Worm (Caenorhabditis elegans) whole organism, L4 larva: ENCODE measurements around the gene Y47D3A.1.

ENCODE experiments used
- D1046.2 ChIP-seq: fragments of 200-800 bp; sonication (Bioruptor generic); IDR thresholded peaks from 2 replicates; pipeline ENCODE4 v1.3.6; 2022; ENCODE audit warnings: missing genetic modification characterization, missing compliant biosample characterization
- T20F7.1 ChIP-seq: fragments of 200-800 bp; sonication (Bioruptor generic); optimal IDR thresholded peaks from 2 replicates; lab custom pipeline; 2018; ENCODE audit warnings: mild to moderate bottlenecking, missing genetic modification characterization, missing compliant biosample characterization
- Y105C5A.15 ChIP-seq: fragments of 200-800 bp; sonication (Bioruptor generic); IDR thresholded peaks from 2 replicates; pipeline ENCODE4 v1.3.6; 2022; ENCODE audit warnings: missing genetic modification characterization, missing compliant biosample characterization
- Y48G9A.11 ChIP-seq: fragments of 200-800 bp; sonication (Bioruptor generic); IDR thresholded peaks from 2 replicates; pipeline ENCODE4 v1.3.6; 2022; ENCODE audit warnings: missing genetic modification reagents, missing genetic modification characterization, missing compliant biosample characterization
- Y75B8A.6 ChIP-seq: fragments of 200-800 bp; sonication (Bioruptor generic); IDR thresholded peaks from 2 replicates; pipeline ENCODE4 v1.3.6; 2022; ENCODE audit warnings: missing genetic modification reagents, missing genetic modification characterization, missing compliant biosample characterization
- ZK337.2 ChIP-seq: fragments of 200-800 bp; sonication (Bioruptor generic); IDR thresholded peaks from 2 replicates; pipeline ENCODE4 v1.3.6; 2022; ENCODE audit warnings: missing genetic modification reagents, missing genetic modification characterization, missing compliant biosample characterization
- ceh-20 ChIP-seq: fragments of 200-800 bp; sonication (Bioruptor generic); IDR thresholded peaks from 2 replicates; pipeline ENCODE4 v1.3.6; 2022; ENCODE audit warnings: missing genetic modification reagents, missing genetic modification characterization, missing compliant biosample characterization
- ceh-28 ChIP-seq: fragments of 150-350 bp; optimal IDR thresholded peaks from 2 replicates; lab custom pipeline; 2014; ENCODE audit warnings: missing biosample characterization, missing genetic modification reagents, missing genetic modification characterization
- ceh-32 ChIP-seq: sonication (generic microtip); optimal IDR thresholded peaks from 2 replicates; lab custom pipeline; 2016; ENCODE audit warnings: mild to moderate bottlenecking, missing genetic modification characterization, missing compliant biosample characterization; ENCODE audit not compliant: poor library complexity
- ceh-44 ChIP-seq: fragments of 200-800 bp; sonication (Bioruptor generic); IDR thresholded peaks from 2 replicates; pipeline ENCODE4 v1.3.6; 2022; ENCODE audit warnings: missing genetic modification reagents, missing genetic modification characterization, missing compliant biosample characterization
- ceh-62 ChIP-seq: sonication (generic microtip); optimal IDR thresholded peaks from 2 replicates; lab custom pipeline; 2017; ENCODE audit warnings: missing biosample characterization, missing genetic modification characterization
- ceh-82 ChIP-seq: sonication (generic microtip); optimal IDR thresholded peaks from 2 replicates; lab custom pipeline; 2017; ENCODE audit warnings: missing biosample characterization, missing genetic modification characterization
- ctbp-1 ChIP-seq: fragments of 200-800 bp; sonication (Bioruptor generic); IDR thresholded peaks from 2 replicates; pipeline ENCODE4 v1.3.6; 2022; ENCODE audit warnings: missing genetic modification reagents, missing genetic modification characterization, missing compliant biosample characterization
- daf-16 ChIP-seq, 3 experiments: sonication (generic microtip); optimal IDR thresholded peaks; 2 replicates each; lab custom pipeline; 2016 to 2017; ENCODE audit warnings: missing genetic modification characterization in 3 of 3, missing genetic modification reagents in 3 of 3, mild to moderate bottlenecking in 2 of 3, missing compliant biosample characterization in 2 of 3, missing biosample characterization in 1 of 3, moderate library complexity in 1 of 3
- daf-8 ChIP-seq: fragments of 200-800 bp; sonication (Bioruptor generic); IDR thresholded peaks from 2 replicates; pipeline ENCODE4 v1.3.6; 2022; ENCODE audit warnings: missing genetic modification characterization, missing compliant biosample characterization
- dmd-6 ChIP-seq: fragments of 200-800 bp; sonication (Bioruptor generic); IDR thresholded peaks from 2 replicates; pipeline ENCODE4 v1.3.6; 2022; ENCODE audit warnings: missing genetic modification reagents, missing genetic modification characterization, missing compliant biosample characterization
- dmd-9 ChIP-seq: fragments of 200-800 bp; sonication (Bioruptor generic); IDR thresholded peaks from 2 replicates; pipeline ENCODE4 v1.3.6; 2022; ENCODE audit warnings: missing genetic modification reagents, missing genetic modification characterization, missing compliant biosample characterization
- fos-1 ChIP-seq: fragments of 150-350 bp; optimal IDR thresholded peaks from 2 replicates; lab custom pipeline; 2014; ENCODE audit warnings: missing biosample characterization, missing genetic modification characterization
- hif-1 ChIP-seq, 2 experiments: sonication (generic microtip); optimal IDR thresholded peaks; 2 replicates each; lab custom pipeline; 2016 to 2017; ENCODE audit warnings: missing compliant biosample characterization in 2 of 2, missing genetic modification characterization in 2 of 2, missing genetic modification reagents in 2 of 2, missing genotype in 2 of 2, mild to moderate bottlenecking in 1 of 2
- hlh-11 ChIP-seq: fragments of 200-800 bp; sonication (Bioruptor generic); optimal IDR thresholded peaks from 2 replicates; lab custom pipeline; 2018; ENCODE audit warnings: mild to moderate bottlenecking, missing genetic modification characterization, missing compliant biosample characterization
- lin-38 ChIP-seq: fragments of 200-800 bp; sonication (Bioruptor generic); IDR thresholded peaks from 2 replicates; pipeline ENCODE4 v1.3.6; 2022; ENCODE audit warnings: missing genetic modification reagents, missing genetic modification characterization, missing compliant biosample characterization
- madf-5 ChIP-seq, 2 experiments: fragments of 200-800 bp; sonication (Bioruptor generic); IDR thresholded peaks; 2 replicates each; pipeline ENCODE4 v1.3.6; 2022; ENCODE audit warnings: missing compliant biosample characterization in 2 of 2, missing genetic modification characterization in 2 of 2
- mdt-29 ChIP-seq: fragments of 200-800 bp; sonication (Bioruptor generic); IDR thresholded peaks from 2 replicates; pipeline ENCODE4 v1.3.6; 2022; ENCODE audit warnings: missing genetic modification reagents, missing genetic modification characterization, missing compliant biosample characterization
- mes-2 ChIP-seq: sonication (generic microtip); optimal IDR thresholded peaks from 2 replicates; lab custom pipeline; 2016; ENCODE audit warnings: missing genotype, mild to moderate bottlenecking, missing genetic modification characterization, missing compliant biosample characterization; ENCODE audit not compliant: poor library complexity, severe bottlenecking
- mxl-2 ChIP-seq: fragments of 200-800 bp; sonication (Bioruptor generic); conservative IDR thresholded peaks from 2 replicates; pipeline ENCODE4 v1.3.6; 2022; ENCODE audit warnings: missing genetic modification reagents, missing genetic modification characterization, missing compliant biosample characterization
- mxl-3 ChIP-seq: fragments of 200-800 bp; sonication (Bioruptor generic); optimal IDR thresholded peaks from 2 replicates; lab custom pipeline; 2018; ENCODE audit warnings: mild to moderate bottlenecking, missing genetic modification characterization, missing compliant biosample characterization
- nhr-111 ChIP-seq: fragments of 200-800 bp; sonication (Bioruptor generic); optimal IDR thresholded peaks from 2 replicates; lab custom pipeline; 2018; ENCODE audit warnings: mild to moderate bottlenecking, missing genetic modification characterization, missing compliant biosample characterization
- nhr-41 ChIP-seq: fragments of 200-800 bp; sonication (Bioruptor generic); IDR thresholded peaks from 2 replicates; pipeline ENCODE4 v1.3.6; 2022; ENCODE audit warnings: missing genetic modification reagents, missing genetic modification characterization, missing compliant biosample characterization
- pha-4 ChIP-seq, 2 experiments: fragments of 150-350 bp in 1 of 2; fragments of 200-800 bp in 1 of 2; sonication (Bioruptor generic) in 1 of 2; IDR thresholded peaks in 1 of 2; optimal IDR thresholded peaks in 1 of 2; 2 replicates each; pipeline versions ENCODE4 v1.3.6 to Lab custom; 2014 to 2022; ENCODE audit warnings: missing genetic modification characterization in 2 of 2, missing genetic modification reagents in 2 of 2, missing biosample characterization in 1 of 2, missing compliant biosample characterization in 1 of 2
- php-3 ChIP-seq: fragments of 200-800 bp; sonication (Bioruptor generic); IDR thresholded peaks from 2 replicates; pipeline ENCODE4 v1.3.6; 2022; ENCODE audit warnings: missing genetic modification reagents, missing genetic modification characterization, missing compliant biosample characterization
- pqm-1 ChIP-seq: sonication (generic microtip); optimal IDR thresholded peaks from 2 replicates; lab custom pipeline; 2017; ENCODE audit warnings: missing biosample characterization, missing genetic modification characterization
- saeg-2 ChIP-seq: fragments of 200-800 bp; sonication (Bioruptor generic); IDR thresholded peaks from 2 replicates; pipeline ENCODE4 v1.3.6; 2022; ENCODE audit warnings: missing genetic modification reagents, missing genetic modification characterization, missing compliant biosample characterization
- sdz-12 ChIP-seq: fragments of 200-800 bp; sonication (Bioruptor generic); optimal IDR thresholded peaks from 2 replicates; lab custom pipeline; 2018; ENCODE audit warnings: mild to moderate bottlenecking, missing genetic modification characterization, missing compliant biosample characterization
- skn-1 ChIP-seq: fragments of 150-350 bp; optimal IDR thresholded peaks from 2 replicates; lab custom pipeline; 2014; ENCODE audit warnings: missing biosample characterization, missing genetic modification characterization
- snpc-1.2 ChIP-seq: fragments of 200-800 bp; sonication (Bioruptor generic); IDR thresholded peaks from 2 replicates; pipeline ENCODE4 v1.3.6; 2022; ENCODE audit warnings: missing genetic modification reagents, missing genetic modification characterization, missing compliant biosample characterization
- tra-1 ChIP-seq: fragments of 200-800 bp; sonication (Bioruptor generic); IDR thresholded peaks from 2 replicates; pipeline ENCODE4 v1.3.6; 2022; ENCODE audit warnings: missing genetic modification reagents, missing genetic modification characterization, missing compliant biosample characterization
- unc-130 ChIP-seq: sonication (generic microtip); optimal IDR thresholded peaks from 2 replicates; lab custom pipeline; 2016; ENCODE audit warnings: missing genetic modification reagents, missing genetic modification characterization, missing compliant biosample characterization
- vab-7 ChIP-seq: fragments of 200-800 bp; sonication (Bioruptor generic); IDR thresholded peaks from 2 replicates; pipeline ENCODE4 v1.3.6; 2022; ENCODE audit warnings: missing genetic modification reagents, missing genetic modification characterization, missing compliant biosample characterization
- zag-1 ChIP-seq: fragments of 150-350 bp; optimal IDR thresholded peaks from 2 replicates; lab custom pipeline; 2014; ENCODE audit warnings: missing biosample characterization, missing genetic modification characterization
- ztf-7 ChIP-seq: fragments of 150-350 bp; optimal IDR thresholded peaks from 2 replicates; lab custom pipeline; 2014; ENCODE audit warnings: missing biosample characterization, missing genetic modification characterization

The Y47D3A.1 gene

DNA sequence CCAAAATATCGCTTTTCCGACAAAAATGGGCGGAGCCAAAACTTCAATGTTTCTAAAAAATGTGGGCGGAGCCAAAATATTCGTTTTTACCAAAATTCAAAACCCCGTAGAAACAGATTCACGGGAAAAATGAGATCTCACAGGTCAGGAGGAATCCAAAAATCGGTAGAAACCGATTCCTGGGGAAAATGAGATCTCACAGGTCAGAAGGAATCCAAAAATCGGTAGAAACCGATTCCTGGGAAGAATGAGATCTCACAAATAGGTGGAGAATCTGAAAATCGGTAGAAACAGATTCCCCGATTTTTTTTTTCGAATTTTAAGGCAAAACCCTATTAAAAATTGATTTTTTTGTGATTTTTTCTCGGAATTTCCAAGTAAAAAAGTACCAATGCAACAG lies 48.2 kb downstream of the Y47D3A.1 start:
- peak in 1 of 2 experiments; percentile 56 for TF ChIP-seq hif-1 (tag; optimal IDR thresholded peaks at IDR 0.05; lab: Kevin White, UChicago)
- TF ChIP-seq vab-7 (GFP tag; lab: Robert Waterston, UW): 0 out of 2 replicates have a peak, but pooled peaks have one; percentile 16
- TF ChIP-seq dmd-9 (GFP tag; lab: Robert Waterston, UW): 0 out of 2 replicates have a peak, but pooled peaks have one; percentile 41
- peak; percentile 91 for TF ChIP-seq mes-2 (tag; lab: Kevin White, UChicago)
- TF ChIP-seq unc-130 (GFP tag; lab: Kevin White, UChicago): peak; percentile 82
- no peak; the same call in 1 of the 2 replicates for TF ChIP-seq ceh-44 (GFP tag; lab: Robert Waterston, UW)

DNA sequence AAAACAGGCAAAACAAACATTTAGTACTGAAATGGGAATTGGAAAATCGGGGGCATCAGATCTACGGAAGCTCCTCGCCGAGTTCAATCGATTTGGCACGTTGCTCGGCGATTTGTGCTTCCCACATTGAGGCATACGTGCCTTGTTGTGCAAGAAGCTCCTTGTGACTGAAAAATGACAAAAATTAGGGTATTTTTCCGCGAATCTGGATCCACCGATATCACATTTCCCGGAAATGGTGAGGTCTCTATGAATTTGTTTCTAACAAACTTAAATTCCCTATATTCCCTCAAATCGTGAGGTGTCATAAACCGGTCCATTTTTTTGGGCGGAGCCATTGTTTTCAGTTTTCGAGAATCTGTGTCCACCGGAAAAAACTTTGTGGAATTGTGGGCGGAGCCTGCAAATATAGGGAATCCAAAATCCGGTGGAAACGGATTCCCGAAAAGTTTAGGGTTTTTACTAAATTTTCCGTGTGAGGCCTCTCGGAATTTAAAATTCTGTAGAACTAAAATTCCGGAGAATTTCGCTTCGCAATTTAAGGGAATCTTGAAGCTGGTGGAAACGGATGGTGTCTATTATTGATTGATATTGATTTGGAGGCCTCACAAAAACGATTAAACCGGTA lies 49.9 kb downstream of the Y47D3A.1 start:
- 0 out of 2 replicates have a peak, but pooled peaks have one; percentile 51 for TF ChIP-seq tra-1 (GFP tag; lab: Robert Waterston, UW)
- peak in 1 of 2 experiments; percentile 83 for TF ChIP-seq hif-1 (tag; optimal IDR thresholded peaks at IDR 0.05; lab: Kevin White, UChicago)
- peak; percentile 40; the same call in 1 of the 2 replicates for TF ChIP-seq lin-38 (GFP tag; lab: Robert Waterston, UW)
- 0 out of 2 replicates have a peak, but pooled peaks have one; percentile 38 for TF ChIP-seq ceh-20 (GFP tag; lab: Robert Waterston, UW)
- TF ChIP-seq skn-1 (tag; lab: Kevin White, UChicago): no peak
- TF ChIP-seq hlh-11 (tag; lab: Kevin White, UChicago): peak; percentile 7
- TF ChIP-seq dmd-6 (GFP tag; lab: Robert Waterston, UW): peak; percentile 57
- no peak for TF ChIP-seq daf-16 (GFP tag; optimal IDR thresholded peaks at IDR 0.05; lab: Kevin White, UChicago)
- no peak for TF ChIP-seq daf-16 (tag; optimal IDR thresholded peaks at IDR 0.05; lab: Kevin White, UChicago)
- TF ChIP-seq Y48G9A.11: peak; percentile 47; the same call in 1 of the 2 replicates
- TF ChIP-seq php-3 (GFP tag; lab: Robert Waterston, UW): peak; percentile 19; the same call in 1 of the 2 replicates
- TF ChIP-seq mxl-3 (GFP tag; lab: Kevin White, UChicago): peak; percentile 32
- TF ChIP-seq saeg-2 (GFP tag; lab: Robert Waterston, UW): no peak
- TF ChIP-seq pha-4 (GFP tag; IDR thresholded peaks at IDR 0.05; lab: Robert Waterston, UW): 0 out of 2 replicates have a peak, but pooled peaks have one; percentile 8
- TF ChIP-seq pha-4 (tag; optimal IDR thresholded peaks at IDR 0.05; lab: Kevin White, UChicago): no peak
- peak in 1 of 2 experiments; percentile 20; a peak in 1 of 4 replicates for TF ChIP-seq madf-5 (GFP tag; IDR thresholded peaks at IDR 0.05; lab: Robert Waterston, UW)
- no peak for TF ChIP-seq Y75B8A.6 (GFP tag; lab: Robert Waterston, UW)
- no peak for TF ChIP-seq nhr-41
- TF ChIP-seq dmd-9 (GFP tag; lab: Robert Waterston, UW): peak; percentile 67; the same call in 1 of the 2 replicates
- TF ChIP-seq ZK337.2 (GFP tag; lab: Robert Waterston, UW): peak; percentile 52
- TF ChIP-seq ceh-28 (tag; lab: Kevin White, UChicago): peak; percentile 13
- peak; percentile 42; the same call in 1 of the 2 replicates for TF ChIP-seq mdt-29 (GFP tag; lab: Robert Waterston, UW)
- peak; percentile 64 for TF ChIP-seq vab-7 (GFP tag; lab: Robert Waterston, UW)
- no peak for TF ChIP-seq ceh-82 (tag; lab: Kevin White, UChicago)
- peak; percentile 84 for TF ChIP-seq mes-2 (tag; lab: Kevin White, UChicago)
- TF ChIP-seq sdz-12 (GFP tag; lab: Kevin White, UChicago): peak; percentile 25
- 0 out of 2 replicates have a peak, but pooled peaks have one; percentile 30 for TF ChIP-seq D1046.2 (GFP tag; lab: Robert Waterston, UW)
- TF ChIP-seq unc-130 (GFP tag; lab: Kevin White, UChicago): peak; percentile 94
- no peak for TF ChIP-seq zag-1 (tag; lab: Kevin White, UChicago)
- peak; percentile 79 for TF ChIP-seq ceh-44 (GFP tag; lab: Robert Waterston, UW)
- TF ChIP-seq, all 104 proteins: peak for 21

DNA sequence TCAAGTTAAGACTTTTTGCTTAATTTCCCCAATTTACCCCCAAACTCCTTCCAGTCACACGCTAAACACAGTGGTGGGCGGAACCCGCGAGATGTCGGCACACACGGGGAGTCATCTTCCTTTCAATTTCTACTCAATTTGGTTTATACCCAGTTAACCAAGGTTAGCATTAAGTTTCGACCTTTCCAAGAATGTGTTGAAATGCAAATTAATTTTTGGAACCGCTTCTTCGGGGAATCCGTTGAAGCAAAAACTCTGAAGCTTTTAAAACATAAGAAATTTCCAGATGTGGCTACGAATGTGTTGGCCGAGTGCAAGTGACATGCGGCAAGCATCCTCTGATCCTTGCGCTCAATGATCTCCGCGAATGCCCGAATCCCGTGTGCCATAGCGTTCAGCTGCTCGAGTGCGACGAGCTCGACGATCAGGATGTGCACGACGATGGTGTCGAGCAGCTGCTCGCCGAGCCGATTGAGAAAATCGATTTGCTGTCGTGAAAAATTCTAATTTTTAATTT lies 50.7 kb downstream of the Y47D3A.1 start:
- TF ChIP-seq T20F7.1 (GFP tag; lab: Kevin White, UChicago): no peak
- no peak for TF ChIP-seq pqm-1 (tag; lab: Kevin White, UChicago)
- no peak for TF ChIP-seq Y105C5A.15 (GFP tag; lab: Robert Waterston, UW)
- TF ChIP-seq tra-1 (GFP tag; lab: Robert Waterston, UW): no peak
- peak; percentile 60; the same call in 1 of the 2 replicates for TF ChIP-seq ctbp-1 (GFP tag; lab: Robert Waterston, UW)
- peak; percentile 5 to 34 for TF ChIP-seq daf-16 (GFP tag; optimal IDR thresholded peaks at IDR 0.05; lab: Kevin White, UChicago)
- TF ChIP-seq daf-16 (tag; optimal IDR thresholded peaks at IDR 0.05; lab: Kevin White, UChicago): peak; percentile 44
- no peak for TF ChIP-seq ceh-32 (tag; lab: Kevin White, UChicago)
- TF ChIP-seq nhr-111 (GFP tag; lab: Kevin White, UChicago): no peak
- peak; percentile 70 for TF ChIP-seq snpc-1.2 (GFP tag; lab: Robert Waterston, UW)
- TF ChIP-seq dmd-9 (GFP tag; lab: Robert Waterston, UW): 0 out of 2 replicates have a peak, but pooled peaks have one; percentile 52
- peak; percentile 57; the same call in 1 of the 2 replicates for TF ChIP-seq ceh-44 (GFP tag; lab: Robert Waterston, UW)
- no peak for TF ChIP-seq ztf-7 (tag; lab: Kevin White, UChicago)
- TF ChIP-seq ceh-62 (tag; lab: Kevin White, UChicago): no peak
- TF ChIP-seq fos-1 (tag; lab: Kevin White, UChicago): no peak
- no peak for TF ChIP-seq skn-1 (tag; lab: Kevin White, UChicago)
- TF ChIP-seq mdt-29 (GFP tag; lab: Robert Waterston, UW): peak; percentile 78
- TF ChIP-seq zag-1 (tag; lab: Kevin White, UChicago): no peak
- TF ChIP-seq daf-8: no peak
- TF ChIP-seq mxl-2 (GFP tag; lab: Robert Waterston, UW): no peak
